Worm (Caenorhabditis elegans) whole organism, L2 larva: ENCODE results near the gene rin-1.

Source experiments
- R02D3.7 ChIP-seq: fragments of 150-350 bp; optimal IDR thresholded peaks from 2 replicates; lab custom pipeline; 2014; ENCODE audit warnings: missing biosample characterization, missing genetic modification characterization
- ama-1 ChIP-seq: fragments of 150-350 bp; optimal IDR thresholded peaks from 2 replicates; lab custom pipeline; 2018; ENCODE audit warnings: inconsistent platforms
- ceh-82 ChIP-seq: fragments of 150-350 bp; optimal IDR thresholded peaks from 2 replicates; lab custom pipeline; 2014; ENCODE audit warnings: missing biosample characterization, missing genetic modification characterization
- egl-27 ChIP-seq: sonication (generic microtip); optimal IDR thresholded peaks from 3 replicates; lab custom pipeline; 2017; ENCODE audit warnings: missing biosample characterization, missing genetic modification reagents, missing genetic modification characterization
- elt-3 ChIP-seq: sonication (generic microtip); optimal IDR thresholded peaks from 2 replicates; lab custom pipeline; 2017; ENCODE audit warnings: missing biosample characterization, missing genetic modification characterization
- gmeb-1 ChIP-seq: fragments of 150-350 bp; optimal IDR thresholded peaks from 2 replicates; lab custom pipeline; 2014; ENCODE audit warnings: missing biosample characterization, missing genetic modification characterization

DNA sequence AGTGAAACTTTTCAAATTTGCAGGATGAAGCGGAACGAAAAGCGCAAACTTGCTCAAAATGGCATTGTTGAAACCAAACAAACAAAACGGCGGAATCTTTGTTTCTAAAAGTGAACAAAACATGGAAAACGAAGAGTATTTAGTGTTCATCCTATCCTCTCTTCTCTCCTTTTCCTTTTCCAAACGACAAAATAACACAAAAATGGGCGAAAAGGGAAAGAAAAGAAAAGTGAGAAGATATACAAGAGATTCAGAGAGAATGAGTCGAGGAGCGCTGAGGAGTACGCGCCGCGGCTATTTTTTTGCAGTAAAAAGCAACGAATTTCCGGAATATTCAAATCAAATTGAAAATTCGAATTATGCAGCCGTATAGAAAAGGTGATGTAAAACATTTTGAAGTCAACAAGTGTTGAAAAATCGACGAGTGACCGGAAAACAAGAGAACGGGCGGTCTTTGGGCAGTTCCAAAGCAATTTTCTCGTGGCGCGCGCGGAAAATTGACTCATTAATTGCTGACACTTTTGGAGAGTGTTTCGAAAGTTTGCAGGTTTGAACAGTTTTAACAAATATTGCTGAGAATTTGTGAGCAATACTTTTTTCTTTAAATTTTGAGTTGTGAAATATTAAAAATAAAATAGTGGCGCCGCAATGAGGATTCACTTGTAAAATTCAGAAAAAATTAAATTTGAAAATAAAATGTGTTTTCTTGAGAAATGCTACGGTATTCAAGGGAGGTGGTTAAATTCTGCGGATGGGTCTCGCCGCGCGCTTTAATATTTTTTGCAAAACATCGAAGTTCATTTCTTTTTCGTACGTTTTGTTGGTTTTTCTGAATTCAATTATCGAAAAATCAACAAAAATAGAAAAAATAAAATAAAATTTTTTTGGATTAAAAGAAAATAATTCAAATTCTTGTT is 19.9 kb upstream of the rin-1 start:
- TF ChIP-seq R02D3.7 (no peak), ceh-82 (tag; lab: Kevin White, UChicago) (no peak), ama-1 (lab: Kevin White, UChicago) (no peak), egl-27 (tag; lab: Kevin White, UChicago) (no peak), elt-3 (no peak), gmeb-1 (no peak)
